Comparison of ENCODE assay signal across 4 fruit fly cellular contexts in the genomic region with DNA sequence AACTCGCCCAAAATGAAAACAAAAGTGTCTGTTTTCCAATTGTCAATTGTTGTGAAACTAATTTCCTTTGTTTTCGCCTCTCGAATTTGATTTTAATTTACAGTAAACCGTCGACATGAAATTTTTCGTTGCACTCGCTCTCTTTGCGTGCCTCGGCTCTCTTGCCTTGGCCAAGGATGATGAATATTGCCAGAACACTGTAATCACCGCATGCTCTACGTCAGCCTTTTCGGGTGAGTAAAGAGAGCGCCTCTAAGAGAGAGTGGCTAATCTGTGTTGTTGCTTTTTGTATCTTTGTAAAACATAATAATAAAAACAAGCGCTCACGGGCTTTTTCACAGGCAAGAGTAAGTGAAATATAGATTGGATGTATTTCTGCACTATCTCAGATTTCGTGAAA.
TF ChIP-seq lines count a peak whose summit lies in the region.

No protein-coding gene starts in this region.

- TF ChIP-seq CTCF in whole organism, embryonic (GFP tag; optimal IDR thresholded peaks at IDR 0.05; lab: Kevin White, UChicago) = no peak

TF ChIP-seq in whole organism, adult, 20 proteins besides CTCF, POLR2A, EP300 and RAD21:
- TF ChIP-seq CG11617 (GFP tag; optimal IDR thresholded peaks at IDR 0.05; lab: Kevin White, UChicago) (no peak), tj (GFP tag; optimal IDR thresholded peaks at IDR 0.05; lab: Kevin White, UChicago) (peak; percentile 23), bab1 (GFP tag; optimal IDR thresholded peaks at IDR 0.05; lab: Kevin White, UChicago) (no peak), Mnt (GFP tag; optimal IDR thresholded peaks at IDR 0.05; lab: Kevin White, UChicago) (no peak), CG33017 (tag; optimal IDR thresholded peaks at IDR 0.05; lab: Kevin White, UChicago) (no peak), CG14711 (tag; optimal IDR thresholded peaks at IDR 0.05; lab: Kevin White, UChicago) (no peak), CG1620 (GFP tag; optimal IDR thresholded peaks at IDR 0.05; lab: Kevin White, UChicago) (no peak), kay (GFP tag; lab: Kevin White, UChicago; ENCODE audit: borderline replicate concordance) (peak; percentile 39)
TF ChIP-seq in whole organism, adult: peak in this region for 2.

TF ChIP-seq in whole organism, embryonic, 481 proteins besides CTCF, POLR2A, EP300 and RAD21:
- TF ChIP-seq Trl (optimal IDR thresholded peaks at IDR 0.05; lab: Kevin White, UChicago) = peak; percentile 93
- no peak for TF ChIP-seq Trl (GFP tag; optimal IDR thresholded peaks at IDR 0.05; lab: Kevin White, UChicago)
- TF ChIP-seq nom (GFP tag; optimal IDR thresholded peaks at IDR 0.05; lab: Kevin White, UChicago) = peak; percentile 1
- no peak for TF ChIP-seq tap (tag; optimal IDR thresholded peaks at IDR 0.05; lab: Kevin White, UChicago)
- TF ChIP-seq yki (optimal IDR thresholded peaks at IDR 0.05; lab: Kevin White, UChicago) = peak; percentile 56
- peak; percentile 97 for TF ChIP-seq MTF-1 (GFP tag; optimal IDR thresholded peaks at IDR 0.05; lab: Kevin White, UChicago; ENCODE audit: borderline replicate concordance)
- no peak for TF ChIP-seq tin (GFP tag; optimal IDR thresholded peaks at IDR 0.05; lab: Kevin White, UChicago)
- no peak for TF ChIP-seq CG4854 (GFP tag; optimal IDR thresholded peaks at IDR 0.05; lab: Kevin White, UChicago)
- peak; percentile 95 for TF ChIP-seq CG3163 (GFP tag; optimal IDR thresholded peaks at IDR 0.05; lab: Kevin White, UChicago)
- no peak for TF ChIP-seq CG6765 (GFP tag; optimal IDR thresholded peaks at IDR 0.05; lab: Kevin White, UChicago)
- TF ChIP-seq lbe (GFP tag; optimal IDR thresholded peaks at IDR 0.05; lab: Kevin White, UChicago) = peak; percentile 10
- peak; percentile 9 for TF ChIP-seq CG13624 (GFP tag; optimal IDR thresholded peaks at IDR 0.05; lab: Kevin White, UChicago)
- peak; percentile 10 for TF ChIP-seq Med (GFP tag; lab: Kevin White, UChicago)
TF ChIP-seq in whole organism, embryonic: peak in this region for 8.

TF ChIP-seq in whole organism, prepupa, 60 proteins besides CTCF, POLR2A, EP300 and RAD21:
- no peak for TF ChIP-seq OdsH (GFP tag; optimal IDR thresholded peaks at IDR 0.05; lab: Kevin White, UChicago)
- peak; percentile 13 for TF ChIP-seq dsx (GFP tag; optimal IDR thresholded peaks at IDR 0.05; lab: Kevin White, UChicago; ENCODE audit: poor library complexity, severe bottlenecking)
- peak; percentile 17 for TF ChIP-seq Eip93F (GFP tag; optimal IDR thresholded peaks at IDR 0.05; lab: Kevin White, UChicago)
- peak in 1 of 2 experiments; percentile 8 for TF ChIP-seq ss (GFP tag; optimal IDR thresholded peaks at IDR 0.05; lab: Kevin White, UChicago)
TF ChIP-seq in whole organism, prepupa: peak in this region for 3.

TF ChIP-seq in whole organism, wandering third instar larva, 38 proteins besides CTCF, POLR2A, EP300 and RAD21:
- TF ChIP-seq sage (GFP tag; optimal IDR thresholded peaks at IDR 0.05; lab: Kevin White, UChicago) (peak; percentile 53), pan (optimal IDR thresholded peaks at IDR 0.05; lab: Kevin White, UChicago) (no peak), Dif (GFP tag; optimal IDR thresholded peaks at IDR 0.05; lab: Kevin White, UChicago; ENCODE audit: partially characterized antibody) (peak; percentile 83), brk (GFP tag; optimal IDR thresholded peaks at IDR 0.05; lab: Kevin White, UChicago) (peak; percentile 29), CrebA (GFP tag; optimal IDR thresholded peaks at IDR 0.05; lab: Kevin White, UChicago; ENCODE audit: borderline replicate concordance) (peak; percentile 11), GATAd (GFP tag; optimal IDR thresholded peaks at IDR 0.05; lab: Kevin White, UChicago) (no peak), Hr83 (GFP tag; optimal IDR thresholded peaks at IDR 0.05; lab: Kevin White, UChicago; ENCODE audit: poor library complexity, severe bottlenecking) (peak; percentile 36), N (GFP tag; optimal IDR thresholded peaks at IDR 0.05; lab: Kevin White, UChicago) (no peak), dl (GFP tag; optimal IDR thresholded peaks at IDR 0.05; lab: Kevin White, UChicago; ENCODE audit: insufficient read depth in 1 of 2, partially characterized antibody in 2 of 2) (peak; percentile 39 to 79), h (GFP tag; optimal IDR thresholded peaks at IDR 0.05; lab: Kevin White, UChicago) (no peak)
